Worm (Caenorhabditis elegans) whole organism, L1 larva: ENCODE data around the gene T13C5.6.

ENCODE experiments used
- C04F5.9 ChIP-seq: sonication (generic microtip); optimal IDR thresholded peaks from 2 replicates; lab custom pipeline; 2016; ENCODE audit warnings: missing genetic modification characterization, missing compliant biosample characterization
- C34B4.2 ChIP-seq: sonication (generic microtip); optimal IDR thresholded peaks from 2 replicates; lab custom pipeline; 2017; ENCODE audit warnings: mild to moderate bottlenecking, missing genetic modification characterization, missing compliant biosample characterization
- blmp-1 ChIP-seq: fragments of 150-350 bp; optimal IDR thresholded peaks from 2 replicates; lab custom pipeline; 2014; ENCODE audit warnings: missing biosample characterization, missing genetic modification characterization
- ceh-63 ChIP-seq: fragments of 200-800 bp; sonication (Bioruptor generic); optimal IDR thresholded peaks from 2 replicates; lab custom pipeline; 2018; ENCODE audit warnings: mild to moderate bottlenecking, missing genetic modification characterization, missing compliant biosample characterization
- ceh-8 ChIP-seq: fragments of 200-800 bp; sonication (Bioruptor generic); optimal IDR thresholded peaks from 2 replicates; lab custom pipeline; 2018; ENCODE audit warnings: mild to moderate bottlenecking, missing genetic modification characterization, moderate library complexity, missing compliant biosample characterization
- ceh-82 ChIP-seq, 3 experiments: fragments of 150-350 bp in 1 of 3; sonication (generic microtip) in 2 of 3; optimal IDR thresholded peaks; 2 replicates each; lab custom pipeline; 2014 to 2017; ENCODE audit warnings: missing biosample characterization in 3 of 3, missing genetic modification characterization in 3 of 3
- dsc-1 ChIP-seq: sonication (generic microtip); optimal IDR thresholded peaks from 2 replicates; lab custom pipeline; 2016; ENCODE audit warnings: mild to moderate bottlenecking, missing genetic modification characterization, missing compliant biosample characterization
- efl-1 ChIP-seq, 4 experiments: fragments of 150-350 bp; optimal IDR thresholded peaks in 3 of 4; peaks in 1 of 4; 1 replicate in 1 of 4; 2 replicates in 3 of 4; lab custom pipeline; 2014; ENCODE audit warnings: missing biosample characterization in 2 of 4, missing genetic modification characterization in 2 of 4, missing genetic modification reagents in 2 of 4
- elt-3 ChIP-seq, 6 experiments: fragments of 150-350 bp in 1 of 6; sonication (generic microtip); optimal IDR thresholded peaks; 2 replicates each; lab custom pipeline; 2017 to 2018; ENCODE audit warnings: missing biosample characterization in 6 of 6, missing genetic modification characterization in 6 of 6, inconsistent platforms in 1 of 6
- ets-5 ChIP-seq: fragments of 200-800 bp; sonication (Bioruptor generic); IDR thresholded peaks from 2 replicates; pipeline ENCODE4 v1.3.6; 2022; ENCODE audit warnings: missing genetic modification characterization, missing compliant biosample characterization
- jun-1 ChIP-seq: fragments of 150-350 bp; optimal IDR thresholded peaks from 2 replicates; lab custom pipeline; 2014; ENCODE audit warnings: missing biosample characterization, missing genetic modification reagents, missing genetic modification characterization
- lin-14 ChIP-seq: fragments of 200-800 bp; sonication (Bioruptor generic); optimal IDR thresholded peaks from 2 replicates; lab custom pipeline; 2018; ENCODE audit warnings: mild to moderate bottlenecking, missing genetic modification characterization, moderate library complexity, missing compliant biosample characterization
- lsy-2 ChIP-seq, 2 experiments: fragments of 150-350 bp; optimal IDR thresholded peaks; 2 replicates each; lab custom pipeline; 2014; ENCODE audit warnings: missing biosample characterization in 2 of 2, missing genetic modification characterization in 2 of 2
- mab-9 ChIP-seq: fragments of 200-800 bp; sonication (Bioruptor generic); IDR thresholded peaks from 2 replicates; pipeline ENCODE4 v1.3.6; 2022; ENCODE audit warnings: missing genetic modification reagents, missing genetic modification characterization, missing compliant biosample characterization
- mdl-1 ChIP-seq, 2 experiments: fragments of 150-350 bp; optimal IDR thresholded peaks; 2 replicates each; lab custom pipeline; 2014 to 2017; ENCODE audit warnings: missing biosample characterization in 2 of 2, missing genetic modification characterization in 2 of 2, inconsistent platforms in 1 of 2
- mep-1 ChIP-seq: fragments of 150-350 bp; optimal IDR thresholded peaks from 2 replicates; lab custom pipeline; 2014; ENCODE audit warnings: missing biosample characterization, missing genetic modification characterization
- nhr-19 ChIP-seq: fragments of 200-800 bp; sonication (Bioruptor generic); conservative IDR thresholded peaks from 2 replicates; pipeline ENCODE4 v1.3.6; 2022; ENCODE audit warnings: missing genetic modification characterization, missing compliant biosample characterization
- nhr-20 ChIP-seq: sonication (generic microtip); optimal IDR thresholded peaks from 2 replicates; lab custom pipeline; 2016; ENCODE audit warnings: mild to moderate bottlenecking, missing genetic modification characterization, missing compliant biosample characterization
- nhr-28 ChIP-seq: fragments of 150-350 bp; optimal IDR thresholded peaks from 2 replicates; lab custom pipeline; 2014; ENCODE audit warnings: missing biosample characterization, missing genetic modification characterization
- nhr-47 ChIP-seq: sonication (generic microtip); optimal IDR thresholded peaks from 2 replicates; lab custom pipeline; 2016; ENCODE audit warnings: mild to moderate bottlenecking, missing genetic modification characterization, moderate library complexity, missing compliant biosample characterization
- nhr-71 ChIP-seq: sonication (generic microtip); optimal IDR thresholded peaks from 2 replicates; lab custom pipeline; 2016; ENCODE audit warnings: mild to moderate bottlenecking, missing genetic modification characterization, moderate library complexity, missing compliant biosample characterization
- nhr-85 ChIP-seq: sonication (generic microtip); peaks from one replicate; lab custom pipeline; 2016; ENCODE audit warnings: missing genetic modification characterization, inconsistent platforms, missing compliant biosample characterization
- rnt-1 ChIP-seq: sonication (generic microtip); optimal IDR thresholded peaks from 2 replicates; lab custom pipeline; 2016; ENCODE audit warnings: mild to moderate bottlenecking, missing genetic modification characterization, moderate library complexity, missing compliant biosample characterization
- skn-1 ChIP-seq: fragments of 150-350 bp; optimal IDR thresholded peaks from 2 replicates; lab custom pipeline; 2014; ENCODE audit warnings: missing biosample characterization, missing genetic modification characterization
- snpc-4 ChIP-seq: fragments of 150-350 bp; optimal IDR thresholded peaks from 2 replicates; lab custom pipeline; 2014; ENCODE audit warnings: missing biosample characterization, missing genetic modification characterization
- snu-23 ChIP-seq: sonication (generic microtip); optimal IDR thresholded peaks from 2 replicates; lab custom pipeline; 2016; ENCODE audit warnings: missing genetic modification characterization, missing compliant biosample characterization
- swsn-7 ChIP-seq: sonication (generic microtip); optimal IDR thresholded peaks from 2 replicates; lab custom pipeline; 2016; ENCODE audit warnings: missing genetic modification characterization, missing compliant biosample characterization
- tbx-2 ChIP-seq: sonication (generic microtip); optimal IDR thresholded peaks from 2 replicates; lab custom pipeline; 2016; ENCODE audit warnings: missing genetic modification characterization, missing compliant biosample characterization
- unc-86 ChIP-seq: sonication (generic microtip); optimal IDR thresholded peaks from 2 replicates; lab custom pipeline; 2016; ENCODE audit warnings: missing genetic modification characterization, missing compliant biosample characterization
- xbp-1 ChIP-seq: sonication (generic microtip); optimal IDR thresholded peaks from 2 replicates; lab custom pipeline; 2016; ENCODE audit warnings: missing genetic modification characterization, missing compliant biosample characterization

Gene T13C5.6

DNA sequence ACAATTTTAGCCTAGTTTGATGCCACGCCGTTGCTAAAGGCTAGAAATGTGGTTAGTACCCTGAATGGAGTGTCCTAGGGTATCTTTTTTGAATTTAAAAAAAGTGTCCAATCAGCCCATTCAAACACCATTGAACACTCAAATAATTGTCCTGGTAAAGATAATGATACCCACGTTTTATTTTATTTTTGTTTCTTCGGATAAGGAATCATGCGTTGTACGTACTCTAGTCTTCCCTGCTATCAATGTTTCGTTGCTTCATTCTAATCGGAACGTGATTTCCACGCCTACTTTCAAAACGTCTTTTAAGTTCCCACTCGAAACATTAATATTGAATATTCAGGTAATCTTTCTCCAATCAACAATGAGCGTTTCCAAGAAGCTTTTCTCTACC lies 33.1 kb upstream of the T13C5.6 start, which contains the start of gene got-2.2 (continued):
- TF ChIP-seq C34B4.2 (tag; lab: Kevin White, UChicago), result no peak
- no peak for TF ChIP-seq jun-1 (tag; lab: Kevin White, UChicago)
- peak in 1 of 6 experiments; percentile 87 for TF ChIP-seq elt-3 (tag; optimal IDR thresholded peaks at IDR 0.05; lab: Kevin White, UChicago)
- peak; percentile 63 for TF ChIP-seq nhr-19 (GFP tag; lab: Robert Waterston, UW)
- TF ChIP-seq snpc-4, result no peak
- no peak for TF ChIP-seq lsy-2 (tag; optimal IDR thresholded peaks at IDR 0.05; lab: Kevin White, UChicago)
- TF ChIP-seq nhr-47 (tag; lab: Kevin White, UChicago), result no peak
- TF ChIP-seq nhr-71 (tag; lab: Kevin White, UChicago), result peak; percentile 24

DNA sequence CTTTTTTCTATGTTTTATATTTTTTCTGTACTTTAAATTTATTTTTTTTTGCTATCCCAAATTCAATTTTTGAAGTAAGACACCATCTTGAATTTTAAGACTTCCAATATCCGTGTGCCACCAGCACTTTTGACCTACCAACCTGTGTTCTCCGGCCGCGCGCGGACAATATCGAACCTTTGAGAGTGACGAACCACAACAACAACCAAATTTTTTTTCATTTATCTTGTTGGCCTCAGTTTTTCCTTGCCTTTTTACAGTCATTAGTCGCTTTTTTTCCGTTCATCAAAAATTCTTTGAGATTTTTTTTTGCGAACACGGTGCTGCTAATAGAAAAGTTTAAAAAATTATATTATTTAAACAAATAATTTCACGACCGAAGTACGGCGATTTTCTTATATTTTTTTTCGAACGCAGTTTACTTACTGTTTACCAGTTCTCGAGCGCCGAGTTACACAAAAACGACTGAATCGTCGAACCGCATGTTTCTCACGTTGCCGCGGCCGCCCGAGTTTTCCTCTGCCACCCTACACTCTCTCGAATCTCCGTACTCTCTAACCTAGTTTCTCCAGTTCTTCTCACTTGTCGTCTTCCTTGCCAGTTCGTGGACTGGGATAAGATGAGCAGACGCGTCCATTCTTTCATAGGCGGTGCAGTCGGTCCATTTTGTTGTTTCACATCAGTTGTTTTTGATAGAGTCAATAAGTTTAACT lies 32.6 kb upstream of the T13C5.6 start:
- TF ChIP-seq xbp-1 (tag; lab: Kevin White, UChicago) (peak; percentile 52), C34B4.2 (tag; lab: Kevin White, UChicago) (no peak), blmp-1 (peak; percentile 26), skn-1 (tag; lab: Kevin White, UChicago) (peak; percentile 15), lsy-2 (tag; optimal IDR thresholded peaks at IDR 0.05; lab: Kevin White, UChicago) (peak in 1 of 2 experiments; percentile 11), mep-1 (tag; lab: Kevin White, UChicago) (peak; percentile 39), nhr-71 (tag; lab: Kevin White, UChicago) (peak; percentile 68), efl-1 (optimal IDR thresholded peaks at IDR 0.05; lab: Kevin White, UChicago) (no peak), efl-1 (GFP tag; optimal IDR thresholded peaks at IDR 0.05 in 1 of 2; lab: Kevin White, UChicago) (peak in 1 of 2 experiments; percentile 64), lin-14 (GFP tag; lab: Kevin White, UChicago) (peak; percentile 92), mdl-1 (tag; optimal IDR thresholded peaks at IDR 0.05; lab: Kevin White, UChicago) (peak in 1 of 2 experiments; percentile 55), snu-23 (GFP tag; lab: Kevin White, UChicago) (peak; percentile 58), ceh-82 (tag; optimal IDR thresholded peaks at IDR 0.05; lab: Kevin White, UChicago) (peak in 2 of 3 experiments; percentile 18 to 41), rnt-1 (tag; lab: Kevin White, UChicago) (peak; percentile 65), swsn-7 (tag; lab: Kevin White, UChicago) (peak; percentile 40), ceh-8 (GFP tag; lab: Kevin White, UChicago) (no peak), tbx-2 (tag; lab: Kevin White, UChicago) (peak; percentile 47), unc-86 (tag; lab: Kevin White, UChicago) (no peak), nhr-20 (tag; lab: Kevin White, UChicago) (peak; percentile 37), dsc-1 (tag; lab: Kevin White, UChicago) (peak; percentile 43), nhr-28 (tag; lab: Kevin White, UChicago) (no peak), nhr-47 (tag; lab: Kevin White, UChicago) (peak; percentile 37)

- TF ChIP-seq blmp-1, result peak; percentile 19
- TF ChIP-seq lin-14 (GFP tag; lab: Kevin White, UChicago), result peak; percentile 25
- no peak for TF ChIP-seq ets-5 (GFP tag; lab: Robert Waterston, UW)
- TF ChIP-seq nhr-85, result peak; percentile 25
These were observed 31.5 kb upstream of the T13C5.6 start, which contains the start of gene rml-3 for ce11 chrX:6238973-6239372. Gene rml-3 (minus strand): TSS chrX:6239065.

ce11 chrX:6235443-6235842 lies 28.0 kb upstream of the T13C5.6 start, which contains the start of gene hsp-43:
Gene hsp-43 (minus strand): TSS chrX:6235543.
- TF ChIP-seq blmp-1 (peak; percentile 78), nhr-85 (no peak), skn-1 (tag; lab: Kevin White, UChicago) (peak; percentile 19), ceh-63 (GFP tag; lab: Kevin White, UChicago) (no peak), C04F5.9 (no peak), mab-9 (GFP tag; lab: Robert Waterston, UW) (no peak), nhr-28 (tag; lab: Kevin White, UChicago) (no peak)
